Worm (Caenorhabditis elegans): ENCODE results near the gene chil-26.

DNA sequence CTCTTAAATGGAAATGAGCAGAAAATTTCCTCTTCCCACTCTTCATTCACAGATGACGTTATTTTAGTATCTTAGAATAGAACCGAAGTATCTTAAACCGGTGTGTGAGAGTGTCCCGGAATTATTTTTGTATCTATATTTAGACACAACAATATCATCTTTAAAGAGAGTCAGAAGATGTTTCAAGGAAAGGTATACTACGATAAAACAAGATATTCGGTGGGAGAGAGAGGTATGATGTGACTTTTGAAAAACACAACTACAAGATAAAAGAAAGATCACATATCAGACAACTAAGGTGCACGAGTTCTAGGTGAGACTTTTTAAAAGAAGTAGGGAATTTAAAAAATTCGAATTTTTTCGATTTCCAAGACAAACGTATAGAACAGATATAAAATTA is 15.7 kb downstream of the chil-26 start:
- TF ChIP-seq rpc-1 (optimal IDR thresholded peaks at IDR 0.05) (no peak), rpc-1 (tag; optimal IDR thresholded peaks at IDR 0.05) (no peak), nhr-120 (GFP tag; IDR thresholded peaks at IDR 0.05) (no peak)
